Worm (Caenorhabditis elegans): ENCODE data around the gene B0303.11.

Gene B0303.11

DNA sequence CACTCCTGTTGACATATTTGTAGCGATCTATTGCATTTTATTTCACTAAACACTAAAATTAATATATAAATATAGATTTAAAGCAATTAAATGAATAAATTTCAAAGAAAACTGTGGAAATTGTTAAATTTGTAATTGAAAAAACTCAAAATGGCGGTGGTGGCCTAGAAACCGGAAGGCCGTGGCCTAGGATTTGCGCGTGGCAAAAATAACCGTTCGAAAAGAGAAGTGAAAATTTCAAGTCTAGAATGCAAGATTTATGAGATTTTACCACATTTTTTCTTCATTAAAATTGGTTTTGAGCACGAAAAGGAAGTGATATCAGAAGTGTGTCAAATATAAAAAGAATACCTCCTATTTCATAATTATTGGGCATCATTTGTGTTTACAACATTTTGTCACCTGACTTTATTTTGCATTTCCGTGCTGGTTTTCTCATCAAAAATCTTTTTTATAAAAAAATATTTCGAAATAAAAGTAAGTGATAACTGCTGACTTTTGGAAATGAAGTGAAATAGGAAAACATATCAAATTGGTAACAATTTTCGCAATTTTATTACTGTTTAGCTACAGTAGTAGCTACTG is 26.4 kb downstream of the B0303.11 start, which contains the start of gene fli-1 (continued):
- no peak for TF ChIP-seq T26A8.4 (GFP tag; IDR thresholded peaks at IDR 0.05)
- TF ChIP-seq dmd-6 (GFP tag; IDR thresholded peaks at IDR 0.05): no peak
- TF ChIP-seq nhr-28 (tag; optimal IDR thresholded peaks at IDR 0.05): no peak
- peak in 1 of 2 experiments; percentile 35 for TF ChIP-seq lsy-2 (tag; optimal IDR thresholded peaks at IDR 0.05)
- no peak for TF ChIP-seq php-3 (GFP tag; IDR thresholded peaks at IDR 0.05)
- peak; percentile 22 for TF ChIP-seq hlh-30 (tag; optimal IDR thresholded peaks at IDR 0.05; ENCODE audit: insufficient read depth)
- no peak for TF ChIP-seq saeg-2 (GFP tag; IDR thresholded peaks at IDR 0.05)
- TF ChIP-seq mes-2 (tag; optimal IDR thresholded peaks at IDR 0.05; ENCODE audit: poor library complexity, severe bottlenecking): peak; percentile 94
- TF ChIP-seq lin-1 (GFP tag; IDR thresholded peaks at IDR 0.05): no peak
- TF ChIP-seq nhr-42 (GFP tag; IDR thresholded peaks at IDR 0.05): no peak
- TF ChIP-seq lim-7 (GFP tag; IDR thresholded peaks at IDR 0.05): no peak
- no peak for TF ChIP-seq tra-1 (GFP tag; IDR thresholded peaks at IDR 0.05)
- no peak for TF ChIP-seq F10B5.3 (tag; optimal IDR thresholded peaks at IDR 0.05)
- TF ChIP-seq ces-1 (GFP tag; optimal IDR thresholded peaks at IDR 0.05): no peak
- TF ChIP-seq unc-130 (GFP tag; optimal IDR thresholded peaks at IDR 0.05): peak; percentile 90
- TF ChIP-seq fos-1 (tag; optimal IDR thresholded peaks at IDR 0.05): no peak
- TF ChIP-seq mxl-2 (GFP tag; conservative IDR thresholded peaks at IDR 0.05): no peak
- TF ChIP-seq zip-11 (GFP tag; IDR thresholded peaks at IDR 0.05): no peak
- no peak for TF ChIP-seq lin-15B (tag; optimal IDR thresholded peaks at IDR 0.05)
- TF ChIP-seq nhr-102 (tag; optimal IDR thresholded peaks at IDR 0.05): no peak
- TF ChIP-seq arid-1 (GFP tag; conservative IDR thresholded peaks at IDR 0.05): no peak
- TF ChIP-seq zfp-2 (tag; optimal IDR thresholded peaks at IDR 0.05): no peak
- no peak for TF ChIP-seq pha-4 (GFP tag; IDR thresholded peaks at IDR 0.05)
- no peak for TF ChIP-seq pha-4 (tag; optimal IDR thresholded peaks at IDR 0.05)
- no peak for TF ChIP-seq lin-13 (GFP tag; optimal IDR thresholded peaks at IDR 0.05)
- TF ChIP-seq zfp-3 (GFP tag; conservative IDR thresholded peaks at IDR 0.05): no peak
- TF ChIP-seq madf-9 (GFP tag; conservative IDR thresholded peaks at IDR 0.05): no peak
- no peak for TF ChIP-seq nhr-237 (tag; optimal IDR thresholded peaks at IDR 0.05)
- TF ChIP-seq lin-39 (tag; optimal IDR thresholded peaks at IDR 0.05): no peak
- TF ChIP-seq daf-12 (tag; optimal IDR thresholded peaks at IDR 0.05): no peak
- no peak for TF ChIP-seq daf-8 (GFP tag; IDR thresholded peaks at IDR 0.05)
- no peak for TF ChIP-seq mdl-1 (tag; optimal IDR thresholded peaks at IDR 0.05)
- no peak for TF ChIP-seq egl-27 (tag; optimal IDR thresholded peaks at IDR 0.05)
- no peak for TF ChIP-seq duxl-1 (tag; optimal IDR thresholded peaks at IDR 0.05; ENCODE audit: poor library complexity)
- no peak for TF ChIP-seq mxl-3 (GFP tag; optimal IDR thresholded peaks at IDR 0.05)
- TF ChIP-seq fkh-10 (GFP tag; optimal IDR thresholded peaks at IDR 0.05): no peak
- TF ChIP-seq ceh-44 (GFP tag; IDR thresholded peaks at IDR 0.05): no peak
- no peak for TF ChIP-seq nhr-11 (tag; optimal IDR thresholded peaks at IDR 0.05)
- TF ChIP-seq dmd-9 (GFP tag; IDR thresholded peaks at IDR 0.05): no peak
- no peak for TF ChIP-seq cey-2 (tag; optimal IDR thresholded peaks at IDR 0.05; ENCODE audit: borderline replicate concordance, insufficient read depth)
- no peak for TF ChIP-seq F26F4.8 (GFP tag; conservative IDR thresholded peaks at IDR 0.05)
- peak; percentile 60 for TF ChIP-seq lin-38 (GFP tag; IDR thresholded peaks at IDR 0.05)
- TF ChIP-seq F49E8.2 (tag; optimal IDR thresholded peaks at IDR 0.05; ENCODE audit: borderline replicate concordance): no peak
- TF ChIP-seq pqm-1 (tag; optimal IDR thresholded peaks at IDR 0.05): no peak
- no peak for TF ChIP-seq zag-1 (tag; optimal IDR thresholded peaks at IDR 0.05)
- no peak for TF ChIP-seq dve-1 (tag; optimal IDR thresholded peaks at IDR 0.05; ENCODE audit: insufficient read depth)
- TF ChIP-seq ceh-32 (tag; optimal IDR thresholded peaks at IDR 0.05; ENCODE audit: poor library complexity): no peak

Measured in whole organism, L4 larva.